Fruit fly (Drosophila melanogaster): ENCODE data around the gene mbo.

The mbo gene

dm6 chr3R:12653511-12654252 is 25.2 kb downstream of the mbo start (continued):
- TF ChIP-seq salm (tag; optimal IDR thresholded peaks at IDR 0.05) (peak; percentile 72), fd64A (GFP tag; optimal IDR thresholded peaks at IDR 0.05) (peak; percentile 52), CG15479 (GFP tag; optimal IDR thresholded peaks at IDR 0.05) (no peak), hth (optimal IDR thresholded peaks at IDR 0.05) (no peak), Opbp (GFP tag; IDR thresholded peaks at IDR 0.05; ENCODE audit: partially characterized antibody) (no peak), CG10267 (tag; optimal IDR thresholded peaks at IDR 0.05) (peak; percentile 42), Lhr (GFP tag; optimal IDR thresholded peaks at IDR 0.05) (peak; percentile 33), Atf6 (GFP tag; IDR thresholded peaks at IDR 0.05) (peak; percentile 87; the same call in 1 of the 2 replicates), abd-A (tag; optimal IDR thresholded peaks at IDR 0.05) (peak; percentile 61), NC2α (GFP tag; optimal IDR thresholded peaks at IDR 0.05) (peak; percentile 75), H15 (GFP tag; IDR thresholded peaks at IDR 0.05) (peak; percentile 75), E2f1 (GFP tag; IDR thresholded peaks at IDR 0.05) (peak; percentile 74), B-H1 (GFP tag; IDR thresholded peaks at IDR 0.05) (peak; percentile 72), Fer3 (tag; optimal IDR thresholded peaks at IDR 0.05) (peak; percentile 69), CrebB (tag; optimal IDR thresholded peaks at IDR 0.05) (peak; percentile 56), CG18599 (GFP tag; optimal IDR thresholded peaks at IDR 0.05) (peak; percentile 75), CG11398 (GFP tag; optimal IDR thresholded peaks at IDR 0.05) (peak; percentile 71), trh (GFP tag; optimal IDR thresholded peaks at IDR 0.05) (peak; percentile 48), row (GFP tag; IDR thresholded peaks at IDR 0.05) (peak; percentile 81), CG10565 (GFP tag; optimal IDR thresholded peaks at IDR 0.05) (no peak), pho (GFP tag; optimal IDR thresholded peaks at IDR 0.05) (peak; percentile 55), NFAT (GFP tag; IDR thresholded peaks at IDR 0.05) (peak; percentile 52; the same call in 1 of the 2 replicates), CG1792 (GFP tag; optimal IDR thresholded peaks at IDR 0.05) (peak; percentile 17), CG4282 (GFP tag; optimal IDR thresholded peaks at IDR 0.05) (peak; percentile 56), Jarid2 (GFP tag; optimal IDR thresholded peaks at IDR 0.05) (peak; percentile 32), CG6254 (GFP tag; optimal IDR thresholded peaks at IDR 0.05) (peak; percentile 65), bsh (GFP tag; optimal IDR thresholded peaks at IDR 0.05) (peak in 1 of 2 experiments; percentile 71), CG1832 (GFP tag; optimal IDR thresholded peaks at IDR 0.05) (no peak), crol (GFP tag; IDR thresholded peaks at IDR 0.05) (no peak), vfl (GFP tag; optimal IDR thresholded peaks at IDR 0.05) (peak; percentile 45), CG4328 (GFP tag; optimal IDR thresholded peaks at IDR 0.05) (peak; percentile 49), Dfd (GFP tag; optimal IDR thresholded peaks at IDR 0.05) (no peak), stc (GFP tag; IDR thresholded peaks at IDR 0.05) (peak; percentile 87), al (GFP tag; IDR thresholded peaks at IDR 0.05) (peak; percentile 80), CG15269 (tag; optimal IDR thresholded peaks at IDR 0.05) (peak; percentile 88), Rfx (GFP tag; IDR thresholded peaks at IDR 0.05) (peak; percentile 83), Lpt (GFP tag; optimal IDR thresholded peaks at IDR 0.05) (no peak), CG4854 (GFP tag; optimal IDR thresholded peaks at IDR 0.05) (peak; percentile 44), pfk (GFP tag; optimal IDR thresholded peaks at IDR 0.05) (no peak), CG12219 (GFP tag; optimal IDR thresholded peaks at IDR 0.05) (peak; percentile 85), Side (GFP tag; optimal IDR thresholded peaks at IDR 0.05) (peak; percentile 68), CG3726 (GFP tag; IDR thresholded peaks at IDR 0.05) (0 out of 3 replicates have a peak, but pooled peaks have one; percentile 57), CG17568 (GFP tag; optimal IDR thresholded peaks at IDR 0.05) (peak; percentile 54), Drgx (GFP tag; IDR thresholded peaks at IDR 0.05) (peak; percentile 77; the same call in 1 of the 2 replicates), Blimp-1 (GFP tag; optimal IDR thresholded peaks at IDR 0.05) (peak; percentile 72), CG43689 (GFP tag; IDR thresholded peaks at IDR 0.05) (peak; percentile 49), Mes4 (GFP tag; optimal IDR thresholded peaks at IDR 0.05) (peak; percentile 69), lola (GFP tag; optimal IDR thresholded peaks at IDR 0.05) (peak in 1 of 3 experiments; percentile 0), ken (GFP tag; IDR thresholded peaks at IDR 0.05) (peak; percentile 79)
